Fruit fly (Drosophila melanogaster) whole organism, embryonic: ENCODE measurements around the gene Dhpr.

Experiments
- Atf-2 ChIP-seq: fragments of 200-800 bp; sonication (Bioruptor generic); optimal IDR thresholded peaks from 2 replicates; lab custom pipeline; 2016; ENCODE audit warnings: missing biosample characterization, missing genetic modification characterization
- Bgb ChIP-seq: fragments of 200-800 bp; sonication (Bioruptor generic); IDR thresholded peaks from 2 replicates; pipeline ENCODE4 v1.3.6; 2022; ENCODE audit warnings: missing biosample characterization, missing genetic modification characterization; ENCODE audit not compliant: partially characterized antibody
- Blimp-1 ChIP-seq: fragments of 200-800 bp; sonication (Bioruptor generic); optimal IDR thresholded peaks from 3 replicates; lab custom pipeline; 2018; ENCODE audit warnings: missing biosample characterization, missing genetic modification characterization, mild to moderate bottlenecking, moderate library complexity, missing genetic modification reagents
- CG10431 ChIP-seq: fragments of 200-800 bp; sonication (Bioruptor generic); optimal IDR thresholded peaks from 3 replicates; lab custom pipeline; 2018; ENCODE audit warnings: missing biosample characterization, mild to moderate bottlenecking, missing genetic modification characterization
- CG10543 ChIP-seq: fragments of 200-800 bp; sonication (Bioruptor generic); optimal IDR thresholded peaks from 3 replicates; lab custom pipeline; 2017; ENCODE audit warnings: missing biosample characterization, mild to moderate bottlenecking, missing genetic modification characterization, moderate library complexity
- CG13123 ChIP-seq: fragments of 200-800 bp; sonication (Bioruptor generic); optimal IDR thresholded peaks from 2 replicates; lab custom pipeline; 2016; ENCODE audit warnings: missing biosample characterization, missing genetic modification characterization
- CG14441 ChIP-seq: fragments of 200-800 bp; sonication (Bioruptor generic); IDR thresholded peaks from 2 replicates; pipeline ENCODE4 v1.3.6; 2022; ENCODE audit warnings: missing biosample characterization, missing genetic modification characterization
- CG14860 ChIP-seq: fragments of 200-800 bp; sonication (Bioruptor generic); IDR thresholded peaks from 3 replicates; pipeline ENCODE4 v1.3.6; 2022; ENCODE audit warnings: missing biosample characterization, missing genetic modification characterization; ENCODE audit not compliant: partially characterized antibody
- CG14965 ChIP-seq: fragments of 200-800 bp; sonication (Bioruptor generic); optimal IDR thresholded peaks from 2 replicates; lab custom pipeline; 2016; ENCODE audit warnings: missing biosample characterization, missing genetic modification characterization, borderline replicate concordance
- CG15011 ChIP-seq: fragments of 200-800 bp; sonication (Bioruptor generic); optimal IDR thresholded peaks from 3 replicates; lab custom pipeline; 2018; ENCODE audit warnings: missing biosample characterization, mild to moderate bottlenecking, missing genetic modification characterization
- CG15073 ChIP-seq: fragments of 200-800 bp; sonication (Bioruptor generic); optimal IDR thresholded peaks from 2 replicates; lab custom pipeline; 2016; ENCODE audit warnings: missing biosample characterization, missing genetic modification characterization
- CG15514 ChIP-seq: fragments of 200-800 bp; sonication (Bioruptor generic); optimal IDR thresholded peaks from 3 replicates; lab custom pipeline; 2017; ENCODE audit warnings: missing biosample characterization, missing genetic modification characterization, mild to moderate bottlenecking, moderate library complexity, missing genetic modification reagents
- CG17612 ChIP-seq: fragments of 200-800 bp; sonication (Bioruptor generic); IDR thresholded peaks from 2 replicates; pipeline ENCODE4 v1.3.6; 2022; ENCODE audit warnings: missing biosample characterization, missing genetic modification characterization
- CG1792 ChIP-seq: fragments of 200-800 bp; sonication (Bioruptor generic); optimal IDR thresholded peaks from 2 replicates; lab custom pipeline; 2016; ENCODE audit warnings: missing biosample characterization, missing genetic modification characterization
- CG2712 ChIP-seq: fragments of 200-800 bp; optimal IDR thresholded peaks from 3 replicates; lab custom pipeline; 2019; ENCODE audit warnings: missing biosample characterization, mild to moderate bottlenecking, missing genetic modification characterization, moderate library complexity
- CG31365 ChIP-seq: fragments of 200-800 bp; sonication (Bioruptor generic); optimal IDR thresholded peaks from 2 replicates; lab custom pipeline; 2018; ENCODE audit warnings: missing biosample characterization, mild to moderate bottlenecking, missing genetic modification characterization
- CG34422 ChIP-seq: fragments of 200-800 bp; sonication (Bioruptor generic); IDR thresholded peaks from 3 replicates; pipeline ENCODE4 v1.3.6; 2022; ENCODE audit warnings: missing biosample characterization, missing genetic modification characterization
- CG4282 ChIP-seq: fragments of 200-800 bp; sonication (Bioruptor generic); optimal IDR thresholded peaks from 2 replicates; lab custom pipeline; 2016; ENCODE audit warnings: missing biosample characterization, missing genetic modification characterization
- CG4424 ChIP-seq: fragments of 200-800 bp; sonication (Bioruptor generic); optimal IDR thresholded peaks from 3 replicates; lab custom pipeline; 2016; ENCODE audit warnings: missing biosample characterization, missing genetic modification characterization
- CG6175 ChIP-seq: fragments of 200-800 bp; sonication (Bioruptor generic); IDR thresholded peaks from 3 replicates; pipeline ENCODE4 v1.3.6; 2022; ENCODE audit warnings: missing biosample characterization, missing genetic modification characterization
- CG6765 ChIP-seq: fragments of 200-800 bp; sonication (Bioruptor generic); optimal IDR thresholded peaks from 3 replicates; lab custom pipeline; 2017; ENCODE audit warnings: missing biosample characterization, mild to moderate bottlenecking, missing genetic modification characterization
- CG6791 ChIP-seq: fragments of 200-800 bp; sonication (Bioruptor generic); IDR thresholded peaks from 3 replicates; pipeline ENCODE4 v1.3.6; 2022; ENCODE audit warnings: missing biosample characterization, missing genetic modification characterization; ENCODE audit not compliant: partially characterized antibody
- CG8290 ChIP-seq, 3 experiments: fragments of 200-800 bp; sonication (Bioruptor generic); optimal IDR thresholded peaks; 2 replicates each; lab custom pipeline; 2016 to 2019; ENCODE audit warnings: missing biosample characterization in 3 of 3, missing genetic modification characterization in 3 of 3, mild to moderate bottlenecking in 2 of 3, moderate library complexity in 1 of 3
- CG8944 ChIP-seq: fragments of 200-800 bp; sonication (Bioruptor generic); optimal IDR thresholded peaks from 3 replicates; lab custom pipeline; 2016; ENCODE audit warnings: missing biosample characterization, missing genetic modification characterization
- CG9797 ChIP-seq: fragments of 200-800 bp; sonication (Bioruptor generic); optimal IDR thresholded peaks from 3 replicates; lab custom pipeline; 2018; ENCODE audit warnings: missing biosample characterization, mild to moderate bottlenecking, missing genetic modification characterization
- CTCF ChIP-seq: fragments of 200-800 bp; sonication (Bioruptor generic); optimal IDR thresholded peaks from 2 replicates; lab custom pipeline; 2017; ENCODE audit warnings: missing biosample characterization, mild to moderate bottlenecking, missing genetic modification characterization, moderate library complexity
- E2f2 ChIP-seq: fragments of 200-800 bp; sonication (Bioruptor generic); IDR thresholded peaks from 2 replicates; pipeline ENCODE4 v1.3.6; 2022; ENCODE audit warnings: missing biosample characterization, missing genetic modification characterization
- Jarid2 ChIP-seq: fragments of 200-800 bp; sonication (Bioruptor generic); optimal IDR thresholded peaks from 3 replicates; lab custom pipeline; 2017; ENCODE audit warnings: mild to moderate bottlenecking, missing biosample characterization, missing genetic modification reagents, missing genetic modification characterization
- Med ChIP-seq: fragments of 200-800 bp; sonication (Bioruptor generic); peaks from one replicate; lab custom pipeline; 2016; ENCODE audit warnings: missing biosample characterization, missing genetic modification characterization, mild to moderate bottlenecking, inconsistent platforms, moderate library complexity
- Pdp1 ChIP-seq, 2 experiments: fragments of 200-800 bp; sonication (Bioruptor generic); optimal IDR thresholded peaks; 3 replicates each; lab custom pipeline; 2016; ENCODE audit warnings: missing biosample characterization in 2 of 2, missing genetic modification characterization in 2 of 2, mild to moderate bottlenecking in 1 of 2, moderate library complexity in 1 of 2
- Xbp1 ChIP-seq: fragments of 200-800 bp; sonication (Bioruptor generic); optimal IDR thresholded peaks from 3 replicates; lab custom pipeline; 2016; ENCODE audit warnings: missing biosample characterization, mild to moderate bottlenecking, missing genetic modification characterization
- abd-A ChIP-seq: fragments of 200-800 bp; sonication (Bioruptor generic); optimal IDR thresholded peaks from 3 replicates; lab custom pipeline; 2019; ENCODE audit warnings: missing biosample characterization, mild to moderate bottlenecking, missing genetic modification characterization, moderate library complexity
- amos ChIP-seq: fragments of 200-800 bp; sonication (Bioruptor generic); IDR thresholded peaks from 2 replicates; pipeline ENCODE4 v1.3.6; 2022; ENCODE audit warnings: missing biosample characterization, missing genetic modification characterization; ENCODE audit not compliant: partially characterized antibody
- bbx ChIP-seq: fragments of 200-800 bp; sonication (Bioruptor generic); IDR thresholded peaks from 2 replicates; pipeline ENCODE4 v1.3.6; 2022; ENCODE audit warnings: missing biosample characterization, missing genetic modification characterization; ENCODE audit not compliant: partially characterized antibody
- cg ChIP-seq: fragments of 200-800 bp; sonication (Bioruptor generic); optimal IDR thresholded peaks from 3 replicates; lab custom pipeline; 2019; ENCODE audit warnings: missing biosample characterization, mild to moderate bottlenecking, missing genetic modification characterization, moderate library complexity
- chm ChIP-seq: fragments of 200-800 bp; sonication (Bioruptor generic); IDR thresholded peaks from 2 replicates; pipeline ENCODE4 v1.3.6; 2022; ENCODE audit warnings: missing biosample characterization, missing genetic modification characterization
- croc ChIP-seq: fragments of 200-800 bp; sonication (Bioruptor generic); conservative IDR thresholded peaks from 3 replicates; pipeline ENCODE4 v1.3.6; 2022; ENCODE audit warnings: missing biosample characterization, missing genetic modification characterization
- kni ChIP-seq: fragments of 200-800 bp; sonication (Bioruptor generic); optimal IDR thresholded peaks from 3 replicates; lab custom pipeline; 2017; ENCODE audit warnings: mild to moderate bottlenecking, missing biosample characterization, missing genetic modification reagents, missing genetic modification characterization
- lilli ChIP-seq: fragments of 200-800 bp; sonication (Bioruptor generic); optimal IDR thresholded peaks from 3 replicates; lab custom pipeline; 2016; ENCODE audit warnings: missing biosample characterization, missing genetic modification characterization
- nerfin-1 ChIP-seq: fragments of 200-800 bp; sonication (Bioruptor generic); optimal IDR thresholded peaks from 3 replicates; lab custom pipeline; 2019; ENCODE audit warnings: missing biosample characterization, mild to moderate bottlenecking, missing genetic modification characterization, moderate library complexity
- phol ChIP-seq: fragments of 200-800 bp; sonication (Bioruptor generic); optimal IDR thresholded peaks from 3 replicates; lab custom pipeline; 2018; ENCODE audit warnings: missing biosample characterization, mild to moderate bottlenecking, missing genetic modification characterization, moderate library complexity
- rib ChIP-seq: fragments of 200-800 bp; sonication (Bioruptor generic); IDR thresholded peaks from 2 replicates; pipeline ENCODE4 v1.3.6; 2022; ENCODE audit warnings: missing biosample characterization, missing genetic modification characterization
- ro ChIP-seq: fragments of 200-800 bp; sonication (Bioruptor generic); IDR thresholded peaks from 2 replicates; pipeline ENCODE4 v1.3.6; 2022; ENCODE audit warnings: missing biosample characterization, missing genetic modification characterization
- sqz ChIP-seq: fragments of 200-800 bp; sonication (Bioruptor generic); optimal IDR thresholded peaks from 3 replicates; lab custom pipeline; 2018; ENCODE audit warnings: missing biosample characterization, mild to moderate bottlenecking, missing genetic modification characterization
- sr ChIP-seq: fragments of 200-800 bp; sonication (Bioruptor generic); IDR thresholded peaks from 3 replicates; pipeline ENCODE4 v1.3.6; 2022; ENCODE audit warnings: missing biosample characterization, missing genetic modification characterization
- sug ChIP-seq: fragments of 200-800 bp; optimal IDR thresholded peaks from 2 replicates; lab custom pipeline; 2019; ENCODE audit warnings: missing biosample characterization, mild to moderate bottlenecking, missing genetic modification characterization, moderate library complexity
- twi ChIP-seq: fragments of 200-800 bp; optimal IDR thresholded peaks from 2 replicates; lab custom pipeline; 2019; ENCODE audit warnings: missing biosample characterization, mild to moderate bottlenecking, missing genetic modification characterization, moderate library complexity
- wor ChIP-seq: fragments of 200-800 bp; sonication (Bioruptor generic); IDR thresholded peaks from 2 replicates; pipeline ENCODE4 v1.3.6; 2022; ENCODE audit warnings: missing biosample characterization, missing genetic modification characterization

Dhpr gene

DNA sequence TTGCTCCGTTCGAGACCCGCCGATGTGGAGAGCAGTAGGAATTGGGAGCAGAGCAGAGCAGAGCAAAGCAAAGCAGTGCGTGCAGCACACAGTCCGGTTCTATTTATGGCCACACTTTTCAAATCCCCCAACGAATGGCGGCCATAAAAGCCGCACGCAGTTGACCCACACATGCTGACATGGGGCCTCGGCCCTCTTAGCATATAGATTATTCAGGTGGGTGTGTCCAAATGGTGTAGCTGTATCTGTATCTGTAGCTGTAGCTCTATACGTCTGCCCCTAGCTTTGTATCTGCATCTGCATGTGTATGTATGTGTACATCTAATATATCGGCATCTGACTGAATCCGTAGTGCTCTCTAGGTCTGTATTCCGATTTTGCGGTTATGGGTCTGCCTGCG is 13.1 kb upstream of the Dhpr start (continued):
- TF ChIP-seq CG8944 (GFP tag; lab: Kevin White, UChicago) (no peak), rib (0 out of 2 replicates have a peak, but pooled peaks have one; percentile 16), CG6765 (GFP tag; lab: Kevin White, UChicago) (no peak), sr (GFP tag; lab: Robert Waterston, UW) (peak; percentile 94), CG8290 (GFP tag; optimal IDR thresholded peaks at IDR 0.05; lab: Kevin White, UChicago) (peak; percentile 40), CG8290 (tag; optimal IDR thresholded peaks at IDR 0.05; lab: Kevin White, UChicago) (peak in 1 of 2 experiments; percentile 13), bbx (GFP tag; lab: Robert Waterston, UW) (peak; percentile 37; the same call in 1 of the 2 replicates), phol (tag; lab: Kevin White, UChicago) (no peak), Med (peak; percentile 21), CG14965 (GFP tag; lab: Kevin White, UChicago) (no peak), kni (GFP tag; lab: Kevin White, UChicago) (peak; percentile 55), CG10543 (GFP tag; lab: Kevin White, UChicago) (peak; percentile 47), Blimp-1 (GFP tag; lab: Kevin White, UChicago) (no peak), CG34422 (GFP tag; lab: Robert Waterston, UW) (no peak)

DNA sequence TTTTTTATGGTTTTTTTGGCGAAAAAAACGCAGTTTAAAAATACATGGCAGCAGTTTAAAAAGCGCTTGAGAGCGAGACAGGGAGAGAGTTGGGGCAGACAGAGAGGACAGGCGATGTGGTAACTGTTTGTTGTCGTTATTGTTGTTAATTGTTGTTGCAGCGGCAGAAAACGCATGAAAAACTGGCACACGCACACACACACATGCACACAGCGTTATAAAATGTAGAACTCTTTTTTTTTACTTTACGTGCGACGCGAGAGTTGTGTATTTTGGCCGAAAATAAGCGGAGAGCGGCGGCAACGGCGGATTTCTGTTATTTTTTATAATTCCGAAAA is 9.5 kb upstream of the Dhpr start:
- no peak for TF ChIP-seq CG13123 (GFP tag; lab: Kevin White, UChicago)
- TF ChIP-seq abd-A, result no peak
- TF ChIP-seq chm (GFP tag; lab: Robert Waterston, UW), result 0 out of 2 replicates have a peak, but pooled peaks have one; percentile 31
- TF ChIP-seq CG8290 (GFP tag; optimal IDR thresholded peaks at IDR 0.05; lab: Kevin White, UChicago), result peak; percentile 7
- no peak for TF ChIP-seq CG8290 (tag; optimal IDR thresholded peaks at IDR 0.05; lab: Kevin White, UChicago)
- no peak for TF ChIP-seq sug (tag; lab: Kevin White, UChicago)
- no peak for TF ChIP-seq CG17612 (GFP tag; lab: Robert Waterston, UW)
- TF ChIP-seq CG10431 (GFP tag; lab: Kevin White, UChicago), result peak; percentile 5
- peak in 1 of 2 experiments; percentile 74 for TF ChIP-seq Pdp1 (GFP tag; optimal IDR thresholded peaks at IDR 0.05; lab: Kevin White, UChicago)
- TF ChIP-seq cg (GFP tag; lab: Kevin White, UChicago), result peak; percentile 48
- no peak for TF ChIP-seq CG15073 (GFP tag; lab: Kevin White, UChicago)
- TF ChIP-seq Atf-2, result no peak
- no peak for TF ChIP-seq lilli
- no peak for TF ChIP-seq CG14441 (GFP tag; lab: Robert Waterston, UW)
- TF ChIP-seq CG2712 (tag; lab: Kevin White, UChicago), result no peak
- TF ChIP-seq E2f2 (GFP tag; lab: Robert Waterston, UW), result 0 out of 2 replicates have a peak, but pooled peaks have one; percentile 3
- peak; percentile 10; the same call in 1 of the 2 replicates for TF ChIP-seq amos (GFP tag; lab: Robert Waterston, UW)
- TF ChIP-seq sqz (GFP tag; lab: Kevin White, UChicago), result peak; percentile 66
- peak; percentile 86 for TF ChIP-seq Jarid2
- peak; percentile 36; the same call in 1 of the 2 replicates for TF ChIP-seq Bgb (GFP tag; lab: Robert Waterston, UW)
- TF ChIP-seq Xbp1 (GFP tag; lab: Kevin White, UChicago), result no peak
- no peak for TF ChIP-seq CG31365
- TF ChIP-seq CG6791, result 0 out of 3 replicates have a peak, but pooled peaks have one; percentile 53
- TF ChIP-seq CG15011 (GFP tag; lab: Kevin White, UChicago), result no peak
- TF ChIP-seq wor, result no peak
- TF ChIP-seq CG15514 (GFP tag; lab: Kevin White, UChicago), result peak; percentile 8
- TF ChIP-seq twi (tag; lab: Kevin White, UChicago), result no peak
- no peak for TF ChIP-seq CG1792 (GFP tag; lab: Kevin White, UChicago)
- TF ChIP-seq ro, result no peak
- TF ChIP-seq CG4282 (GFP tag; lab: Kevin White, UChicago), result no peak
- no peak for TF ChIP-seq CG4424 (GFP tag; lab: Kevin White, UChicago)
- TF ChIP-seq Med, result peak; percentile 64
- 0 out of 3 replicates have a peak, but pooled peaks have one; percentile 8 for TF ChIP-seq CG14860 (GFP tag; lab: Robert Waterston, UW)
- no peak for TF ChIP-seq nerfin-1
- TF ChIP-seq CG6175 (GFP tag; lab: Robert Waterston, UW), result no peak
- TF ChIP-seq CG9797 (GFP tag; lab: Kevin White, UChicago), result no peak
- peak; percentile 13 for TF ChIP-seq CTCF (GFP tag; lab: Kevin White, UChicago)
- TF ChIP-seq croc (GFP tag; lab: Robert Waterston, UW), result no peak
